Worm (Caenorhabditis elegans) whole organism, late embryonic: Measurements from ENCODE around the gene pals-24.

Source experiments
- F13H6.1 ChIP-seq: sonication (generic microtip); optimal IDR thresholded peaks from 2 replicates; lab custom pipeline; 2016; ENCODE audit warnings: missing genetic modification characterization, missing compliant biosample characterization
- K02D7.2 ChIP-seq: sonication (generic microtip); optimal IDR thresholded peaks from 2 replicates; lab custom pipeline; 2017; ENCODE audit warnings: mild to moderate bottlenecking, missing genetic modification characterization, missing compliant biosample characterization
- K09A11.1 ChIP-seq: sonication (generic microtip); optimal IDR thresholded peaks from 2 replicates; lab custom pipeline; 2017; ENCODE audit warnings: antibody characterized with exemption, mild to moderate bottlenecking, missing genetic modification characterization, missing compliant biosample characterization; ENCODE audit not compliant: insufficient read depth
- Y22D7AL.16 ChIP-seq: sonication (generic microtip); optimal IDR thresholded peaks from 2 replicates; lab custom pipeline; 2016; ENCODE audit warnings: missing genetic modification characterization, missing compliant biosample characterization
- ahr-1 ChIP-seq: sonication (generic microtip); optimal IDR thresholded peaks from 2 replicates; lab custom pipeline; 2016; ENCODE audit warnings: missing genetic modification characterization, missing compliant biosample characterization
- ceh-2 ChIP-seq: sonication (generic microtip); optimal IDR thresholded peaks from 2 replicates; lab custom pipeline; 2016; ENCODE audit warnings: missing genotype, missing genetic modification characterization, missing compliant biosample characterization
- ceh-22 ChIP-seq: sonication (generic microtip); optimal IDR thresholded peaks from 2 replicates; lab custom pipeline; 2017; ENCODE audit warnings: missing biosample characterization, missing genetic modification characterization
- ceh-24 ChIP-seq: sonication (generic microtip); optimal IDR thresholded peaks from 2 replicates; lab custom pipeline; 2016; ENCODE audit warnings: mild to moderate bottlenecking, missing genetic modification characterization, missing compliant biosample characterization
- ceh-30 ChIP-seq: fragments of 150-350 bp; optimal IDR thresholded peaks from 2 replicates; lab custom pipeline; 2014; ENCODE audit warnings: missing biosample characterization, missing genetic modification characterization
- ceh-34 ChIP-seq: sonication (generic microtip); optimal IDR thresholded peaks from 2 replicates; lab custom pipeline; 2016; ENCODE audit warnings: mild to moderate bottlenecking, missing genetic modification characterization, missing compliant biosample characterization
- ceh-48 ChIP-seq: sonication (generic microtip); optimal IDR thresholded peaks from 2 replicates; lab custom pipeline; 2016; ENCODE audit warnings: missing genetic modification characterization, inconsistent platforms, missing compliant biosample characterization
- ceh-6 ChIP-seq: fragments of 200-800 bp; sonication (Bioruptor generic); optimal IDR thresholded peaks from 2 replicates; lab custom pipeline; 2018; ENCODE audit warnings: mild to moderate bottlenecking, missing genetic modification characterization, missing compliant biosample characterization
- che-1 ChIP-seq: sonication (generic microtip); optimal IDR thresholded peaks from 2 replicates; lab custom pipeline; 2016; ENCODE audit warnings: mild to moderate bottlenecking, missing genetic modification characterization, missing compliant biosample characterization
- dmd-4 ChIP-seq: sonication (generic microtip); optimal IDR thresholded peaks from 2 replicates; lab custom pipeline; 2016; ENCODE audit warnings: borderline replicate concordance, missing genetic modification characterization, missing compliant biosample characterization
- elt-4 ChIP-seq: sonication (generic microtip); optimal IDR thresholded peaks from 2 replicates; lab custom pipeline; 2016; ENCODE audit warnings: missing genetic modification characterization, missing compliant biosample characterization
- eyg-1 ChIP-seq: sonication (generic microtip); optimal IDR thresholded peaks from 2 replicates; lab custom pipeline; 2016; ENCODE audit warnings: missing genotype, missing genetic modification characterization, missing compliant biosample characterization
- fax-1 ChIP-seq: sonication (generic microtip); optimal IDR thresholded peaks from 2 replicates; lab custom pipeline; 2016; ENCODE audit warnings: missing genotype, missing genetic modification characterization, missing compliant biosample characterization
- fkh-10 ChIP-seq: fragments of 150-350 bp; optimal IDR thresholded peaks from 2 replicates; lab custom pipeline; 2014; ENCODE audit warnings: missing biosample characterization, missing genetic modification reagents, missing genetic modification characterization
- fkh-6 ChIP-seq: sonication (generic microtip); optimal IDR thresholded peaks from 2 replicates; lab custom pipeline; 2016; ENCODE audit warnings: missing genetic modification characterization, missing compliant biosample characterization
- hlh-13 ChIP-seq: fragments of 200-800 bp; sonication (Bioruptor generic); optimal IDR thresholded peaks from 2 replicates; lab custom pipeline; 2018; ENCODE audit warnings: mild to moderate bottlenecking, missing genetic modification characterization, missing compliant biosample characterization
- hlh-15 ChIP-seq: sonication (generic microtip); optimal IDR thresholded peaks from 2 replicates; lab custom pipeline; 2016; ENCODE audit warnings: missing genetic modification characterization, missing compliant biosample characterization
- hlh-8 ChIP-seq: sonication (generic microtip); optimal IDR thresholded peaks from 2 replicates; lab custom pipeline; 2016; ENCODE audit warnings: missing genotype, missing genetic modification characterization, missing compliant biosample characterization
- lim-6 ChIP-seq: sonication (generic microtip); optimal IDR thresholded peaks from 2 replicates; lab custom pipeline; 2016; ENCODE audit warnings: missing genetic modification characterization, missing compliant biosample characterization
- lin-11 ChIP-seq: fragments of 200-800 bp; sonication (Bioruptor generic); optimal IDR thresholded peaks from 2 replicates; lab custom pipeline; 2018; ENCODE audit warnings: mild to moderate bottlenecking, missing genetic modification characterization, missing compliant biosample characterization
- mec-3 ChIP-seq: sonication (generic microtip); optimal IDR thresholded peaks from 2 replicates; lab custom pipeline; 2016; ENCODE audit warnings: borderline replicate concordance, missing genetic modification characterization, missing compliant biosample characterization
- nfya-1 ChIP-seq: sonication (generic microtip); optimal IDR thresholded peaks from 2 replicates; lab custom pipeline; 2017; ENCODE audit warnings: missing genetic modification characterization, mild to moderate bottlenecking, missing compliant biosample characterization, antibody characterized with exemption, moderate library complexity
- npax-4 ChIP-seq: sonication (generic microtip); optimal IDR thresholded peaks from 2 replicates; lab custom pipeline; 2016; ENCODE audit warnings: missing genetic modification characterization, missing compliant biosample characterization
- pax-1 ChIP-seq: fragments of 150-350 bp; optimal IDR thresholded peaks from 2 replicates; lab custom pipeline; 2014; ENCODE audit warnings: missing biosample characterization, missing genetic modification characterization
- pha-4 ChIP-seq: fragments of 150-350 bp; optimal IDR thresholded peaks from 2 replicates; lab custom pipeline; 2018; ENCODE audit warnings: missing biosample characterization, missing genetic modification reagents, missing genetic modification characterization
- pqm-1 ChIP-seq: sonication (generic microtip); optimal IDR thresholded peaks from 2 replicates; lab custom pipeline; 2016; ENCODE audit warnings: missing genetic modification characterization, missing compliant biosample characterization
- sox-4 ChIP-seq: sonication (generic microtip); optimal IDR thresholded peaks from 2 replicates; lab custom pipeline; 2017; ENCODE audit warnings: mild to moderate bottlenecking, missing genetic modification characterization, inconsistent platforms, missing compliant biosample characterization
- tbx-2 ChIP-seq: sonication (generic microtip); optimal IDR thresholded peaks from 2 replicates; lab custom pipeline; 2016; ENCODE audit warnings: missing genetic modification characterization, missing compliant biosample characterization
- unc-3 ChIP-seq, 2 experiments: fragments of 200-800 bp in 1 of 2; sonication (Bioruptor generic) in 1 of 2; sonication (generic microtip) in 1 of 2; conservative IDR thresholded peaks in 1 of 2; optimal IDR thresholded peaks in 1 of 2; 2 replicates each; pipeline versions ENCODE4 v1.3.6 to Lab custom; 2016 to 2022; ENCODE audit warnings: missing compliant biosample characterization in 2 of 2, missing genetic modification characterization in 2 of 2, missing genetic modification reagents in 1 of 2
- unc-42 ChIP-seq: sonication (generic microtip); optimal IDR thresholded peaks from 2 replicates; lab custom pipeline; 2016; ENCODE audit warnings: missing genotype, missing genetic modification characterization, missing compliant biosample characterization
- unc-55 ChIP-seq: sonication (generic microtip); optimal IDR thresholded peaks from 2 replicates; lab custom pipeline; 2017; ENCODE audit warnings: missing biosample characterization, missing genetic modification reagents, missing genetic modification characterization
- unc-86 ChIP-seq: sonication (generic microtip); optimal IDR thresholded peaks from 2 replicates; lab custom pipeline; 2016; ENCODE audit warnings: missing genetic modification characterization, missing compliant biosample characterization
- zip-5 ChIP-seq: sonication (generic microtip); optimal IDR thresholded peaks from 2 replicates; lab custom pipeline; 2016; ENCODE audit warnings: missing genetic modification characterization, missing compliant biosample characterization
- ztf-16 ChIP-seq: sonication (generic microtip); optimal IDR thresholded peaks from 2 replicates; lab custom pipeline; 2017; ENCODE audit warnings: missing genetic modification characterization, missing compliant biosample characterization

Gene pals-24

ce11 chrIII:146369-146768 is 26.1 kb downstream of the pals-24 start, which contains the start of gene fbxb-84:
Gene fbxb-84, minus strand, starts transcription at chrIII:146469.
- TF ChIP-seq unc-3 (GFP tag; conservative IDR thresholded peaks at IDR 0.05; lab: Robert Waterston, UW), result no peak
- no peak for TF ChIP-seq unc-3 (tag; optimal IDR thresholded peaks at IDR 0.05; lab: Kevin White, UChicago)
- TF ChIP-seq dmd-4 (tag; lab: Kevin White, UChicago), result no peak
- no peak for TF ChIP-seq mec-3
- TF ChIP-seq lim-6 (tag; lab: Kevin White, UChicago), result no peak
- TF ChIP-seq ceh-24 (tag; lab: Kevin White, UChicago), result no peak
- TF ChIP-seq K09A11.1 (tag; lab: Kevin White, UChicago), result no peak
- TF ChIP-seq ceh-48 (tag; lab: Kevin White, UChicago), result no peak
- no peak for TF ChIP-seq hlh-8
- TF ChIP-seq ceh-6 (GFP tag; lab: Kevin White, UChicago), result no peak
- no peak for TF ChIP-seq Y22D7AL.16 (tag; lab: Kevin White, UChicago)
- no peak for TF ChIP-seq fkh-6 (tag; lab: Kevin White, UChicago)
- TF ChIP-seq nfya-1 (tag; lab: Kevin White, UChicago), result no peak
- no peak for TF ChIP-seq eyg-1 (tag; lab: Kevin White, UChicago)
- no peak for TF ChIP-seq fax-1 (tag; lab: Kevin White, UChicago)
- no peak for TF ChIP-seq K02D7.2 (tag; lab: Kevin White, UChicago)
- TF ChIP-seq pax-1 (tag; lab: Kevin White, UChicago), result no peak
- TF ChIP-seq hlh-15 (tag; lab: Kevin White, UChicago), result no peak

- no peak for TF ChIP-seq pha-4 (tag; lab: Kevin White, UChicago)
- no peak for TF ChIP-seq lin-11 (tag; lab: Kevin White, UChicago)
- TF ChIP-seq ceh-34 (tag; lab: Kevin White, UChicago), result no peak
- no peak for TF ChIP-seq unc-55
- TF ChIP-seq unc-3 (GFP tag; conservative IDR thresholded peaks at IDR 0.05; lab: Robert Waterston, UW), result no peak
- TF ChIP-seq unc-3 (tag; optimal IDR thresholded peaks at IDR 0.05; lab: Kevin White, UChicago), result no peak
- TF ChIP-seq tbx-2 (tag; lab: Kevin White, UChicago), result no peak
- no peak for TF ChIP-seq hlh-15 (tag; lab: Kevin White, UChicago)
- no peak for TF ChIP-seq pqm-1
- no peak for TF ChIP-seq unc-86
- no peak for TF ChIP-seq mec-3
- TF ChIP-seq ceh-30 (tag; lab: Kevin White, UChicago), result no peak
- TF ChIP-seq zip-5 (tag; lab: Kevin White, UChicago), result no peak
- no peak for TF ChIP-seq K02D7.2 (tag; lab: Kevin White, UChicago)
- no peak for TF ChIP-seq fkh-10 (GFP tag; lab: Kevin White, UChicago)
- TF ChIP-seq hlh-13, result no peak
- no peak for TF ChIP-seq ztf-16
Observed at ce11 chrIII:147570-148076, 27.4 kb downstream of the pals-24 start, which contains the start of gene sqst-5. Gene sqst-5, minus strand, starts transcription at chrIII:147620.

- no peak for TF ChIP-seq elt-4
- no peak for TF ChIP-seq sox-4
- no peak for TF ChIP-seq nfya-1 (tag; lab: Kevin White, UChicago)
- no peak for TF ChIP-seq ahr-1 (tag; lab: Kevin White, UChicago)
- no peak for TF ChIP-seq unc-86
- TF ChIP-seq unc-42 (tag; lab: Kevin White, UChicago), result no peak
- no peak for TF ChIP-seq mec-3
- TF ChIP-seq ceh-24 (tag; lab: Kevin White, UChicago), result no peak
- no peak for TF ChIP-seq ztf-16
- TF ChIP-seq ceh-30 (tag; lab: Kevin White, UChicago), result no peak
- no peak for TF ChIP-seq F13H6.1 (tag; lab: Kevin White, UChicago)
- TF ChIP-seq ceh-6 (GFP tag; lab: Kevin White, UChicago), result no peak
- no peak for TF ChIP-seq ceh-22
- no peak for TF ChIP-seq npax-4
- no peak for TF ChIP-seq ceh-2 (tag; lab: Kevin White, UChicago)
- TF ChIP-seq che-1 (tag; lab: Kevin White, UChicago), result no peak
Observed at ce11 chrIII:149132-149531, 28.9 kb downstream of the pals-24 start.
